Fruit fly (Drosophila melanogaster): Measurements from ENCODE around the gene APC4.

DNA sequence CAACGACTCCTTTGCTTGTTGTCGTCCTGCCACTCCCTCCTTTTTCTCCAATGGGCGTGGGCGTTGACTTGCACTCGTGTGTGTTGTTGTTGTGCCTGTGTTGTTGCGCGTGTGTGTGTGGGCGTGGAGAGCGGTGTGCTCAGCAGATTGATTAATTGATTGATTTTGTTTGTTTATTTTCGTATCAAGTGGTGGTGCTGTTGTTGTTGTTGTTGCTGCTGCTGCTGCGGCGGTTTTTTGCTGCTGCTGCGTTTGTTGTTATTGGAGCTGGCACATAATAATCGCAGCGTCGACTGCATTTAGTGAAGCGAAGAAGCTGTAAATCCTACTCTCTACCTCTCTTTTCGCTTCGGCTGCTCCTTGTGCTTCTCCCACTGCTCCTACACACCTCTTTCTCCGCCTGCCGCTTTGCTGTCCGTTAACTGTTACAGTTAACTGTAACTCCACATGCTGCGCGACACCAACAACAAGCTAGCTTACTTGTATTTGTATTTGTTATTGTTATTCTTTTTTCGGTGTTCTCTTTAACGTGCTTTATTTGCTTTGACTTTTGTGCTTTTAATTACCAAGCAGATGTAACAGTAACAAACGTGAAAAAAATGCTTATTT lies 51.6 kb downstream of the APC4 start:
- TF ChIP-seq CG8478 (optimal IDR thresholded peaks at IDR 0.05) (no peak), CTCF (optimal IDR thresholded peaks at IDR 0.05) (no peak)
